Worm (Caenorhabditis elegans) whole organism, midembryonic: ENCODE data around the gene Y58A7A.5.
A peak's percentile ranks its signal among the peaks of the same experiment; 100 is the strongest.

Source experiments
- T22C8.4 ChIP-seq: fragments of 200-800 bp; sonication (Bioruptor generic); IDR thresholded peaks from 2 replicates; pipeline ENCODE4 v1.3.6; 2022; ENCODE audit warnings: missing genetic modification characterization, missing compliant biosample characterization
- cog-1 ChIP-seq: sonication (generic microtip); optimal IDR thresholded peaks from 2 replicates; lab custom pipeline; 2016; ENCODE audit warnings: missing genetic modification characterization, missing compliant biosample characterization
- flt-1 ChIP-seq: fragments of 200-800 bp; sonication (Bioruptor generic); IDR thresholded peaks from 2 replicates; pipeline ENCODE4 v1.3.6; 2022; ENCODE audit warnings: missing genetic modification characterization, missing compliant biosample characterization
- klf-2 ChIP-seq: fragments of 200-800 bp; sonication (Bioruptor generic); conservative IDR thresholded peaks from 2 replicates; pipeline ENCODE4 v1.3.6; 2022; ENCODE audit warnings: missing genetic modification reagents, missing genetic modification characterization, missing compliant biosample characterization
- med-1 ChIP-seq: sonication (generic microtip); optimal IDR thresholded peaks from 2 replicates; lab custom pipeline; 2017; ENCODE audit warnings: missing genetic modification characterization, mild to moderate bottlenecking, missing compliant biosample characterization, antibody characterized with exemption, missing genetic modification reagents; ENCODE audit not compliant: insufficient read depth
- ref-1 ChIP-seq: fragments of 200-800 bp; sonication (Bioruptor generic); conservative IDR thresholded peaks from 2 replicates; pipeline ENCODE4 v1.3.6; 2022; ENCODE audit warnings: missing genetic modification reagents, missing genetic modification characterization, missing compliant biosample characterization
- tab-1 ChIP-seq: fragments of 200-800 bp; sonication (Bioruptor generic); IDR thresholded peaks from 2 replicates; pipeline ENCODE4 v1.3.6; 2022; ENCODE audit warnings: missing genetic modification characterization, missing compliant biosample characterization
- ztf-23 ChIP-seq: fragments of 200-800 bp; sonication (Bioruptor generic); IDR thresholded peaks from 2 replicates; pipeline ENCODE4 v1.3.6; 2022; ENCODE audit warnings: missing genetic modification reagents, missing genetic modification characterization, missing compliant biosample characterization
- ztf-29 ChIP-seq: fragments of 200-800 bp; sonication (Bioruptor generic); IDR thresholded peaks from 2 replicates; pipeline ENCODE4 v1.3.6; 2022; ENCODE audit warnings: missing genetic modification reagents, missing genetic modification characterization, missing compliant biosample characterization

Y58A7A.5 gene

DNA sequence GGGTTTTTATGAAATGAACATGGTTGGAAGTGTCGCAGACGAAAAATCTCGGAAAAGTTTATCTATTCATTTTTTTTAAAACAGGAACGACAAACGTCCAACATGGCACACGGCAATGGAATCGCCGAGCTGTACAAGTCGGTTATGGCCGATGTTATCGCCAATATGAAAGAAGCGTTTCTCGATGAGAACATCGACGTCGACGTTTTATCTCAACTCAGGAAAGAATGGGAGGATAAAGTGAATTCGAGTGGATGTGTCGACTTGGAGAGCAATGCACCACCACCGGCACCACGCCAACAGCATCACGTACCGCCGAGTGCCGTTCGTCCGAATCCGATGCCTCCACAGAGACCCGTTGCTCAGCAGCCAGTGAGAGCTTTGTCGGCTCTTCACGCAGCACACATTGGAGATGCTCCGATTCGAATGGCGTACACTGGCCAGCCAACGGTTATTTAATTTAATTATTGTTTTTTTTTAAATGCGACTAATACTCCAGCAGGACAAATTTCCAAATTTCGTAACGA lies 36.6 kb downstream of the Y58A7A.5 start:
- no peak for TF ChIP-seq ztf-29 (GFP tag; lab: Robert Waterston, UW)
- TF ChIP-seq ref-1 (GFP tag; lab: Robert Waterston, UW) = no peak
- TF ChIP-seq flt-1 (GFP tag; lab: Robert Waterston, UW) = no peak
- no peak for TF ChIP-seq tab-1 (GFP tag; lab: Robert Waterston, UW)
- TF ChIP-seq cog-1 = no peak
- TF ChIP-seq ztf-23 (GFP tag; lab: Robert Waterston, UW) = no peak
- no peak for TF ChIP-seq T22C8.4 (GFP tag; lab: Robert Waterston, UW)
- no peak for TF ChIP-seq klf-2
- no peak for TF ChIP-seq med-1 (GFP tag; lab: Kevin White, UChicago)

DNA sequence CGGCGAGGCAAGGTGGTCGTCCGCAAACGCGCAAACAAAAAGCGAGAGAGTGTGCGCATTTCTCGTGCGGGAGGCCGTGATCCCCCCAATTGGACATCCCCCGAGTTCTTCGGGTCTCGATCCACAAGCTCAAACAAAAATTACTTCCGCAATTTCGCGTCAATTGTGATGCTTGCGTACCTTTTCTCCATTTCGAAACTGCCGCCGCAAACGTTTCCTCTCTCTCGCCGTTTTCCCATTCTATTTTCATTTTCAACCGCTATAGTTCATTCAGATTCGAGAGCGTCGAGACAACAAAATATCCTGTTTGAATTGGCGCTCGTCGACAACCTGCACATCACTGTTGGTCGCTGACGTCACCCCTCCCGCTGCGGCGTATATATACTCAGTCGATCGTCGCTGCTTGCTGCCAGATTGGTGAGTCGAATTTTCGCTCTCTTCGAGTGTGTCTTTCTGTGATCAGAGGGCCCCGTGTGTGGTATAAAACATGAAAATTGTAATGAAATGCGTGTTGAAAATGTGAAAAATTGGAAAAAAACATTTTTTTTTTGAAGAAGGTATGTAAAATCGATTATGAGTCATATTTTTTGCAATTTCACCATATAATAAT lies 37.3 kb downstream of the Y58A7A.5 start, which contains the start of the genes pqn-51 and K11D12.14:
Gene pqn-51, plus strand, starts transcription at position 275 of the 610 bp plus-strand sequence.
Gene K11D12.14, plus strand, starts transcription at position 304 of the 610 bp plus-strand sequence.
- TF ChIP-seq med-1 (GFP tag; lab: Kevin White, UChicago) = no peak
- peak; percentile 80 for TF ChIP-seq ztf-23 (GFP tag; lab: Robert Waterston, UW)
- peak; percentile 74 for TF ChIP-seq cog-1
- no peak for TF ChIP-seq tab-1 (GFP tag; lab: Robert Waterston, UW)
- TF ChIP-seq flt-1 (GFP tag; lab: Robert Waterston, UW) = no peak; the same call in 1 of the 2 replicates
- TF ChIP-seq ref-1 (GFP tag; lab: Robert Waterston, UW) = no peak
- no peak for TF ChIP-seq klf-2
- peak; percentile 56 for TF ChIP-seq ztf-29 (GFP tag; lab: Robert Waterston, UW)
- TF ChIP-seq T22C8.4 (GFP tag; lab: Robert Waterston, UW) = no peak

DNA sequence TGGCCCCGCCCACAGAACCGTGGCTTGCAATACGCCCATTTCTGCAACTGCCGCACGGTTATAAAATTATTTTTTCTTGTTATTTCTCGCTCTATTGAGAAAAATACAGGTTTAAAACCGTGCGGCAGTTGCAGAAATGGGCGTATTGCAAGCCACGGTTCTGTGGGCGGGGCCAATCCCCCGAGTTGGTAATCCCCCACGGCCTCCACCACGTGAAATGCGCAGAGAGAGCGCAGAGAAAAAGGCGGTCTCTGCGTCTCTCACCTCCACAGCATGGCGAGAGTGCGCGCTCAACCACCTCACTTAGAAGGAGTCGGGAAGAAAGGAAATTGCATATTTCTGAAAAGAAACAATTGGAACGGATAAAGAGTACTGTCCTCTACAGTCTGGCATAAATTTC lies 39.5 kb downstream of the Y58A7A.5 start:
- TF ChIP-seq flt-1 (GFP tag; lab: Robert Waterston, UW) (peak; percentile 80), ztf-23 (GFP tag; lab: Robert Waterston, UW) (peak; percentile 78), tab-1 (GFP tag; lab: Robert Waterston, UW) (0 out of 2 replicates have a peak, but pooled peaks have one; percentile 49), klf-2 (peak; percentile 72)

DNA sequence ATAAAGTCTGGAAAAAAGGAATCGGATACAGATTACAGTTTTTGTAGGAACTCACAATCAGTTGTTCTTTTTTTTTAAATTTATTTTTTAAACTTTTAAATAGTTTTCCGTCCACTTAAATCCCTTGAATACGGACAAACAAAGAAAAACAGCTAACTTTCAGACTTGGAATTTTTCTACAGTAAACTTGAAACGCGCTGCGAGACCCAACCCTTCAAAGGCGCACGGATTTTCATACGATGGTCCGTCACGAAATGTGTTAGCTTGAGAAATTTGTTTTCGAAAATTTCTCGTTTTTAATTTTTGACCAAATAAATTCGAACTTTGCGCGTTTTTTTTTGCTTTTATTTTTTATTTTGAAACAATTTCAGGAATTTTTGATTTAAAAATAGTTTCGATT lies 40.2 kb downstream of the Y58A7A.5 start:
- no peak for TF ChIP-seq med-1 (GFP tag; lab: Kevin White, UChicago)
- TF ChIP-seq tab-1 (GFP tag; lab: Robert Waterston, UW) = no peak
- TF ChIP-seq T22C8.4 (GFP tag; lab: Robert Waterston, UW) = no peak
- no peak for TF ChIP-seq klf-2
- TF ChIP-seq flt-1 (GFP tag; lab: Robert Waterston, UW) = no peak
- no peak for TF ChIP-seq ref-1 (GFP tag; lab: Robert Waterston, UW)
- TF ChIP-seq cog-1 = no peak
- no peak for TF ChIP-seq ztf-23 (GFP tag; lab: Robert Waterston, UW)
- TF ChIP-seq ztf-29 (GFP tag; lab: Robert Waterston, UW) = no peak

DNA sequence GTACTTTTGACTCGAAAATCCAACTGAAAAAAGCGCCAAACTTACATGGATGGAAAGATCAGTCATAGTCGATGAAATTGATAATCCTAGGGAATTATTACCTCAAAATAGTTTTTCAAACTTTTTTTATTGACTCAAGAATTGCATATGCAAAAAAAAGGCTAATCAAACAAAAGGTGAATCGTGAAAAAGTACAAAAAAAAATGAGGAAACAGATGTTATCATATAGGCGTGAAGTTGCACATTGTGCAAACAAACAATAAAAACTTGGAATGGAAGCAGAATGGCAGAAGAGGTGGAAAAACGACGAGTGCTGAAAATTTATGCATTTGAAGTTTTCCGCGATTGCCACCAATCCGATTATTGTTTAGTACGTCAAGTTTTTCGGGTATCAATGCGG lies 40.7 kb downstream of the Y58A7A.5 start, which contains the start of gene exc-14:
Gene exc-14, minus strand, starts transcription at position 101 of the 400 bp plus-strand sequence.
- TF ChIP-seq T22C8.4 (GFP tag; lab: Robert Waterston, UW) (no peak), ztf-23 (GFP tag; lab: Robert Waterston, UW) (no peak), cog-1 (no peak), tab-1 (GFP tag; lab: Robert Waterston, UW) (no peak), flt-1 (GFP tag; lab: Robert Waterston, UW) (no peak), ref-1 (GFP tag; lab: Robert Waterston, UW) (no peak), med-1 (GFP tag; lab: Kevin White, UChicago) (no peak), klf-2 (no peak), ztf-29 (GFP tag; lab: Robert Waterston, UW) (no peak)

DNA sequence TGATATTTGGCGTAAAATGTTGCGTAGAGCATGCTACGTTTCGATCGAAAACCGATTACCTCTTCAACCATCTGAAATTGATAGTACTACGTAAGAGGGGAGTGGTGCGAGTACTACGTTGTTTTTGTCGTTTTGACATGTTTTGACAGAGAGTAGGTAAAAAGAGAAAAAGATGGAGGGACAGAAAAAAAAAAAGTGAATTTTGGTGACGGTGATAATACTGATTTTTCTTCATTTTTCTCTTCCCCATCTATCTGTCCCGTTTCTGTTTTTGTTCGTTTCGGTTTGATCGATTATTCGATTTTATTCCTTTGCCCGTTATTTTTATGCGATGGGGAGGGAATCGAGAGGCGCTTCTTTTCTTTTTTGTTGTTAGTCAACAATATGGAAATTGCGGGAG lies 45.8 kb downstream of the Y58A7A.5 start, which contains the start of gene K11D12.8:
Gene K11D12.8, minus strand, starts transcription at position 77 of the 400 bp plus-strand sequence.
- TF ChIP-seq med-1 (GFP tag; lab: Kevin White, UChicago) (no peak), ztf-23 (GFP tag; lab: Robert Waterston, UW) (no peak), flt-1 (GFP tag; lab: Robert Waterston, UW) (no peak), klf-2 (no peak), cog-1 (no peak), ztf-29 (GFP tag; lab: Robert Waterston, UW) (no peak), ref-1 (GFP tag; lab: Robert Waterston, UW) (no peak), T22C8.4 (GFP tag; lab: Robert Waterston, UW) (no peak), tab-1 (GFP tag; lab: Robert Waterston, UW) (no peak)

DNA sequence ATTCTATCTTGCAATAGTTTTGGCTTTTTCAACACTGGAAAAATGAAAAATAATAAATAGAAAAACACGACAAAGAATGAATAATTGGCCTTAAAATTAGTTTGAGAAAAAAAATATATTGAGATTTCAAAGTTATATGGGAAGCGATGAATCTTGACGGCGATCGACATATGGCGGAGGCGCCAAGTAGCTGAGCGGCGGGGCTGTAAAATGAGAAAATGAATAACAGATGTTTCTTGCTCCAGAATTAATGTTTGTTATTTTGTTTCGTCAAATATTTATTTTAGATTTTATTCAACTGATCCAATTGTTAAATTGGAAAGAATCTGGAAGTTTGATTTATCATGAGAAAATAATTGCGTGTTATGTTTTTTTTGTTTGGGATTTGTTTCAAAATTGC lies 47.2 kb downstream of the Y58A7A.5 start, which contains the start of gene K11D12.11:
Gene K11D12.11, minus strand, starts transcription at position 42 of the 400 bp plus-strand sequence.
- TF ChIP-seq ztf-29 (GFP tag; lab: Robert Waterston, UW) = no peak

DNA sequence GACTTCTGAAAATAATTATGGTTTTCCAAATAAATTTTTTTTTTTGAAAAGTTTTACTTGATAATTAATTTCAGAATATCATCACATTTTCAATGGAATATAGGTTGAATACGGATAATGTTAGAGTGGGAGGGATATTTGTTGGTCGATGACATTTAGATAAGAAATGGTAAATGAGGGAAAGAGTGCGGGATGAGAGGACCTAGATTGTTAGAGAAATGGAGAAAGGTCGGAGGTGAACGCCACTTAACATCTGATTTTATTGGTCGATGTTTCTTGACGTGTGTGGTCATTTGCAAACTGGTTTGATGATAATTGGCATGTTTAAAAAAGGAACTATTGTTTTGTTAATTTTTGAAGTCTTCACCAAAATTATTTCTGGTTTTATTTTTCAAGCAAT lies 48.3 kb downstream of the Y58A7A.5 start:
- TF ChIP-seq ztf-29 (GFP tag; lab: Robert Waterston, UW) (no peak), T22C8.4 (GFP tag; lab: Robert Waterston, UW) (no peak), ref-1 (GFP tag; lab: Robert Waterston, UW) (no peak), ztf-23 (GFP tag; lab: Robert Waterston, UW) (no peak), cog-1 (no peak), flt-1 (GFP tag; lab: Robert Waterston, UW) (no peak), klf-2 (no peak), med-1 (GFP tag; lab: Kevin White, UChicago) (no peak), tab-1 (GFP tag; lab: Robert Waterston, UW) (no peak)

DNA sequence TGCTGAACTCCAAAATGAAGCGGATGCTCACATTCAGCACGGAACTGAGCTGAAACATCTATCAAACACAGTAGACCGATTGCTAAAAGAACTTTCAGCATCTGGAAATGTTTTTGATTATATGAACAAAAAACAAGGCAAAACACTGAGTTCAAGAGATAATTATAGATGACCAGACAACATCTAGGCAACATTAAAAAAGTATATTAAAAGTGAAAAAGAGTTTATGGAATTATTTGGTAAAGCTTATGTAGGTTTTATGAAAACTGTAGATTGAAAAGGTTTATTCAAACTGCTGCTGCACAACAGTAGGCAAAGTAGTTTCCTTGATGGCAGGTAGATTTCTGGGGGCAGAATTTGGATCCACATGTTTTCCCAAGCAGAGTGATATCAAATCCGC lies 50.4 kb downstream of the Y58A7A.5 start, which contains the start of gene K11D12.7:
Gene K11D12.7, minus strand, starts transcription at position 101 of the 400 bp plus-strand sequence.
- TF ChIP-seq ztf-23 (GFP tag; lab: Robert Waterston, UW) = no peak
